Fruit fly (Drosophila melanogaster): ENCODE data around the gene Girdin.

DNA sequence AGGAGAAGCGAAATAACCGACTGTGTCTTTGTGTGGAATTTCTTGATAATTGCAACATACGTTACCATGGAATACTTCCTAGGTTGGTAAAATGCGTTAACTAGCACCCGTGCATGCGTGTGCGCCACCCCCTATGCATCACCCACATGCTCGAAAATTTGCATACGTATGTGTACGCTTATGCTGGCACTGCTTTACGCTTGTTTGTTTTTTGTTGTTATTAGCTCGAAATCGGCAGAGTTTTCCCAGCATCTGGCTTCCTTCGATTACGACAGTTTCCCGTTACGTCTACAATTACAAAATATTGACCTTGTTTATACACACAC lies 47.7 kb downstream of the Girdin start:
- TF ChIP-seq dmrt93B (GFP tag; optimal IDR thresholded peaks at IDR 0.05): no peak
- TF ChIP-seq jim (GFP tag; optimal IDR thresholded peaks at IDR 0.05): no peak
- no peak for TF ChIP-seq HLH106 (tag; optimal IDR thresholded peaks at IDR 0.05)
- TF ChIP-seq brk (GFP tag; optimal IDR thresholded peaks at IDR 0.05): no peak
- no peak for TF ChIP-seq Abd-B (GFP tag; optimal IDR thresholded peaks at IDR 0.05)
